ENCODE assay signal across 6 worm cellular contexts in genomic region chrIV:12200812-12201211, ce11.
TF ChIP-seq lines count a peak whose summit lies in the region.

No protein-coding gene starts in this region.

TF ChIP-seq in whole organism, L1 larva, 84 proteins besides CTCF, POLR2A, EP300 and RAD21 (continues in another document):
- TF ChIP-seq sox-4 (tag; optimal IDR thresholded peaks at IDR 0.05; lab: Kevin White, UChicago) (no peak), mef-2 (tag; optimal IDR thresholded peaks at IDR 0.05; lab: Kevin White, UChicago) (no peak), unc-30 (tag; optimal IDR thresholded peaks at IDR 0.05; lab: Kevin White, UChicago) (no peak), zip-4 (GFP tag; optimal IDR thresholded peaks at IDR 0.05; lab: Kevin White, UChicago) (no peak), nhr-19 (GFP tag; conservative IDR thresholded peaks at IDR 0.05; lab: Robert Waterston, UW) (peak; percentile 18; the same call in 1 of the 2 replicates), xbp-1 (tag; optimal IDR thresholded peaks at IDR 0.05; lab: Kevin White, UChicago) (no peak), nhr-12 (tag; optimal IDR thresholded peaks at IDR 0.05; lab: Kevin White, UChicago) (no peak), tlp-1 (tag; optimal IDR thresholded peaks at IDR 0.05; lab: Kevin White, UChicago) (no peak), alr-1 (tag; optimal IDR thresholded peaks at IDR 0.05; lab: Kevin White, UChicago; ENCODE audit: borderline replicate concordance) (no peak), hlh-17 (GFP tag; optimal IDR thresholded peaks at IDR 0.05; lab: Kevin White, UChicago; ENCODE audit: borderline replicate concordance) (no peak), nhr-77 (tag; optimal IDR thresholded peaks at IDR 0.05; lab: Kevin White, UChicago) (peak; percentile 26), fkh-4 (tag; optimal IDR thresholded peaks at IDR 0.05; lab: Kevin White, UChicago; ENCODE audit: borderline replicate concordance) (no peak), hlh-4 (tag; optimal IDR thresholded peaks at IDR 0.05; lab: Kevin White, UChicago) (no peak), vab-15 (tag; optimal IDR thresholded peaks at IDR 0.05; lab: Kevin White, UChicago) (no peak), nhr-237 (tag; optimal IDR thresholded peaks at IDR 0.05; lab: Kevin White, UChicago) (no peak)

TF ChIP-seq in whole organism, L2 larva, 48 proteins besides CTCF, POLR2A, EP300 and RAD21:
- TF ChIP-seq dmd-4 (tag; optimal IDR thresholded peaks at IDR 0.05; lab: Kevin White, UChicago), result no peak
- TF ChIP-seq nhr-129 (tag; optimal IDR thresholded peaks at IDR 0.05; lab: Kevin White, UChicago), result peak; percentile 65
- TF ChIP-seq F13H6.1 (tag; optimal IDR thresholded peaks at IDR 0.05; lab: Kevin White, UChicago), result peak; percentile 77
TF ChIP-seq in whole organism, L2 larva: peak in this region for 2.

TF ChIP-seq in whole organism, L3 larva, 47 proteins besides CTCF, POLR2A, EP300 and RAD21:
- TF ChIP-seq pha-4 (tag; optimal IDR thresholded peaks at IDR 0.05; lab: Kevin White, UChicago) (peak; percentile 79), elt-2 (tag; optimal IDR thresholded peaks at IDR 0.05; lab: Kevin White, UChicago) (peak; percentile 2), nhr-25 (tag; optimal IDR thresholded peaks at IDR 0.05; lab: Kevin White, UChicago) (no peak), fkh-2 (tag; optimal IDR thresholded peaks at IDR 0.05; lab: Kevin White, UChicago) (no peak), unc-39 (tag; optimal IDR thresholded peaks at IDR 0.05; lab: Kevin White, UChicago) (no peak), hmg-11 (tag; optimal IDR thresholded peaks at IDR 0.05; lab: Kevin White, UChicago) (no peak), ztf-11 (tag; optimal IDR thresholded peaks at IDR 0.05; lab: Kevin White, UChicago) (no peak)

TF ChIP-seq in whole organism, L4 larva, 104 proteins besides CTCF, POLR2A, EP300 and RAD21:
- TF ChIP-seq pha-4 (GFP tag; IDR thresholded peaks at IDR 0.05; lab: Robert Waterston, UW) (0 out of 2 replicates have a peak, but pooled peaks have one; percentile 21), pha-4 (tag; optimal IDR thresholded peaks at IDR 0.05; lab: Kevin White, UChicago) (no peak), nhr-111 (GFP tag; optimal IDR thresholded peaks at IDR 0.05; lab: Kevin White, UChicago) (no peak), dmd-6 (GFP tag; IDR thresholded peaks at IDR 0.05; lab: Robert Waterston, UW) (peak; percentile 11; the same call in 1 of the 2 replicates)

TF ChIP-seq in whole organism, late embryonic, 69 proteins besides CTCF, POLR2A, EP300 and RAD21:
- no peak for TF ChIP-seq unc-3 (GFP tag; conservative IDR thresholded peaks at IDR 0.05; lab: Robert Waterston, UW)
- no peak for TF ChIP-seq unc-3 (tag; optimal IDR thresholded peaks at IDR 0.05; lab: Kevin White, UChicago)
- TF ChIP-seq sox-4 (tag; optimal IDR thresholded peaks at IDR 0.05; lab: Kevin White, UChicago), result no peak
- peak; percentile 6 for TF ChIP-seq C08G9.2 (tag; optimal IDR thresholded peaks at IDR 0.05; lab: Kevin White, UChicago)
- TF ChIP-seq zip-5 (tag; optimal IDR thresholded peaks at IDR 0.05; lab: Kevin White, UChicago), result no peak
- TF ChIP-seq sdc-2 (tag; optimal IDR thresholded peaks at IDR 0.05; lab: Kevin White, UChicago), result no peak

TF ChIP-seq in whole organism, young adult, 124 proteins besides CTCF, POLR2A, EP300 and RAD21:
- TF ChIP-seq rpc-1 (optimal IDR thresholded peaks at IDR 0.05; lab: Kevin White, UChicago), result no peak
- TF ChIP-seq rpc-1 (tag; optimal IDR thresholded peaks at IDR 0.05; lab: Kevin White, UChicago), result no peak
- TF ChIP-seq aptf-3 (GFP tag; IDR thresholded peaks at IDR 0.05; lab: Robert Waterston, UW), result no peak
- TF ChIP-seq somi-1 (GFP tag; optimal IDR thresholded peaks at IDR 0.05; lab: Kevin White, UChicago), result no peak
- TF ChIP-seq zfh-2 (GFP tag; conservative IDR thresholded peaks at IDR 0.05; lab: Robert Waterston, UW), result 0 out of 2 replicates have a peak, but pooled peaks have one; percentile 26
- TF ChIP-seq egl-44 (GFP tag; IDR thresholded peaks at IDR 0.05; lab: Robert Waterston, UW), result peak; percentile 21; the same call in 1 of the 2 replicates
